Worm (Caenorhabditis elegans) whole organism, L3 larva: Measurements from ENCODE around the gene zer-1.
A peak's percentile ranks its signal among the peaks of the same experiment; 100 is the strongest.

Source experiments
- R02D3.7 ChIP-seq: fragments of 150-350 bp; optimal IDR thresholded peaks from 2 replicates; lab custom pipeline; 2014; ENCODE audit warnings: missing biosample characterization, missing genetic modification characterization
- ama-1 ChIP-seq: fragments of 150-350 bp; optimal IDR thresholded peaks from 2 replicates; lab custom pipeline; 2018
- ceh-28 ChIP-seq: fragments of 150-350 bp; optimal IDR thresholded peaks from 2 replicates; lab custom pipeline; 2014; ENCODE audit warnings: missing biosample characterization, missing genetic modification reagents, missing genetic modification characterization
- ceh-82 ChIP-seq: fragments of 150-350 bp; optimal IDR thresholded peaks from 2 replicates; lab custom pipeline; 2014; ENCODE audit warnings: missing biosample characterization, missing genetic modification characterization
- egl-5 ChIP-seq: fragments of 150-350 bp; optimal IDR thresholded peaks from 2 replicates; lab custom pipeline; 2017; ENCODE audit warnings: missing biosample characterization, missing genetic modification reagents, missing genetic modification characterization, inconsistent platforms
- elt-1 ChIP-seq: fragments of 150-350 bp; optimal IDR thresholded peaks from 2 replicates; lab custom pipeline; 2014; ENCODE audit warnings: missing biosample characterization, missing genetic modification characterization
- elt-3 ChIP-seq, 3 experiments: fragments of 150-350 bp in 1 of 3; sonication (generic microtip) in 2 of 3; optimal IDR thresholded peaks; 2 replicates in 2 of 3; 4 replicates in 1 of 3; lab custom pipeline; 2014 to 2017; ENCODE audit warnings: missing biosample characterization in 3 of 3, missing genetic modification characterization in 3 of 3
- eor-1 ChIP-seq, 2 experiments: fragments of 150-350 bp; optimal IDR thresholded peaks; 2 replicates each; lab custom pipeline; 2014 to 2018; ENCODE audit warnings: missing biosample characterization in 2 of 2, missing genetic modification characterization in 2 of 2
- fkh-10 ChIP-seq: sonication (generic microtip); optimal IDR thresholded peaks from 2 replicates; lab custom pipeline; 2017; ENCODE audit warnings: missing biosample characterization, missing genetic modification reagents, missing genetic modification characterization
- fkh-2 ChIP-seq: fragments of 150-350 bp; optimal IDR thresholded peaks from 2 replicates; lab custom pipeline; 2014; ENCODE audit warnings: missing biosample characterization, missing genetic modification reagents, missing genetic modification characterization
- fos-1 ChIP-seq: fragments of 150-350 bp; optimal IDR thresholded peaks from 2 replicates; lab custom pipeline; 2014; ENCODE audit warnings: missing biosample characterization, missing genetic modification characterization
- hmg-11 ChIP-seq: sonication (generic microtip); optimal IDR thresholded peaks from 2 replicates; lab custom pipeline; 2016; ENCODE audit warnings: missing genetic modification characterization, missing compliant biosample characterization
- jun-1 ChIP-seq: fragments of 150-350 bp; optimal IDR thresholded peaks from 2 replicates; lab custom pipeline; 2014; ENCODE audit warnings: missing biosample characterization, missing genetic modification reagents, missing genetic modification characterization
- lin-39 ChIP-seq: fragments of 150-350 bp; optimal IDR thresholded peaks from 2 replicates; lab custom pipeline; 2018; ENCODE audit warnings: missing biosample characterization, missing genetic modification reagents, missing genetic modification characterization
- lsy-12 ChIP-seq: sonication (generic microtip); optimal IDR thresholded peaks from 2 replicates; lab custom pipeline; 2016; ENCODE audit warnings: mild to moderate bottlenecking, missing genetic modification characterization, missing compliant biosample characterization
- nfya-1 ChIP-seq: sonication (generic microtip); optimal IDR thresholded peaks from 2 replicates; lab custom pipeline; 2017; ENCODE audit warnings: missing genetic modification characterization, mild to moderate bottlenecking, missing compliant biosample characterization, antibody characterized with exemption, moderate library complexity; ENCODE audit not compliant: insufficient read depth
- nhr-23 ChIP-seq: fragments of 150-350 bp; optimal IDR thresholded peaks from 2 replicates; lab custom pipeline; 2014; ENCODE audit warnings: missing biosample characterization, missing genetic modification reagents, missing genetic modification characterization
- nhr-237 ChIP-seq: fragments of 150-350 bp; optimal IDR thresholded peaks from 2 replicates; lab custom pipeline; 2014; ENCODE audit warnings: missing biosample characterization, missing genetic modification characterization
- nhr-25 ChIP-seq: sonication (generic microtip); optimal IDR thresholded peaks from 2 replicates; lab custom pipeline; 2017; ENCODE audit warnings: missing biosample characterization, missing genetic modification characterization
- nhr-43 ChIP-seq: sonication (generic microtip); optimal IDR thresholded peaks from 2 replicates; lab custom pipeline; 2016; ENCODE audit warnings: mild to moderate bottlenecking, missing genetic modification characterization, missing compliant biosample characterization; ENCODE audit not compliant: poor library complexity, severe bottlenecking
- nhr-67 ChIP-seq: fragments of 150-350 bp; optimal IDR thresholded peaks from 2 replicates; lab custom pipeline; 2014; ENCODE audit warnings: missing biosample characterization, missing genetic modification characterization
- nhr-76 ChIP-seq: fragments of 150-350 bp; sonication (generic microtip); optimal IDR thresholded peaks from 5 replicates; lab custom pipeline; 2014; ENCODE audit warnings: missing biosample characterization, missing genetic modification characterization
- pha-4 ChIP-seq: fragments of 150-350 bp; optimal IDR thresholded peaks from 2 replicates; lab custom pipeline; 2014; ENCODE audit warnings: missing biosample characterization, missing genetic modification reagents, missing genetic modification characterization
- sea-2 ChIP-seq: fragments of 150-350 bp; sonication (generic microtip); optimal IDR thresholded peaks from 4 replicates; lab custom pipeline; 2014; ENCODE audit warnings: missing biosample characterization, missing genetic modification reagents, missing genetic modification characterization
- skn-1 ChIP-seq: fragments of 150-350 bp; optimal IDR thresholded peaks from 2 replicates; lab custom pipeline; 2014; ENCODE audit warnings: missing biosample characterization, missing genetic modification characterization
- snpc-4 ChIP-seq: fragments of 150-350 bp; optimal IDR thresholded peaks from 2 replicates; lab custom pipeline; 2014; ENCODE audit warnings: missing biosample characterization, missing genetic modification characterization
- tbx-2 ChIP-seq: sonication (generic microtip); optimal IDR thresholded peaks from 2 replicates; lab custom pipeline; 2016; ENCODE audit warnings: mild to moderate bottlenecking, missing genetic modification characterization, missing compliant biosample characterization
- unc-39 ChIP-seq: sonication (generic microtip); optimal IDR thresholded peaks from 4 replicates; lab custom pipeline; 2017; ENCODE audit warnings: missing biosample characterization, missing genetic modification characterization
- unc-62 ChIP-seq: fragments of 150-350 bp; sonication (generic microtip); optimal IDR thresholded peaks from 4 replicates; lab custom pipeline; 2014; ENCODE audit warnings: missing biosample characterization, missing genetic modification reagents, missing genetic modification characterization
- zag-1 ChIP-seq: fragments of 150-350 bp; optimal IDR thresholded peaks from 2 replicates; lab custom pipeline; 2014; ENCODE audit warnings: missing biosample characterization, missing genetic modification characterization
- ztf-11 ChIP-seq: fragments of 150-350 bp; optimal IDR thresholded peaks from 2 replicates; lab custom pipeline; 2014; ENCODE audit warnings: missing biosample characterization, missing genetic modification characterization
- ztf-4 ChIP-seq: fragments of 150-350 bp; optimal IDR thresholded peaks from 2 replicates; lab custom pipeline; 2014; ENCODE audit warnings: missing biosample characterization, missing genetic modification characterization

Gene zer-1

DNA sequence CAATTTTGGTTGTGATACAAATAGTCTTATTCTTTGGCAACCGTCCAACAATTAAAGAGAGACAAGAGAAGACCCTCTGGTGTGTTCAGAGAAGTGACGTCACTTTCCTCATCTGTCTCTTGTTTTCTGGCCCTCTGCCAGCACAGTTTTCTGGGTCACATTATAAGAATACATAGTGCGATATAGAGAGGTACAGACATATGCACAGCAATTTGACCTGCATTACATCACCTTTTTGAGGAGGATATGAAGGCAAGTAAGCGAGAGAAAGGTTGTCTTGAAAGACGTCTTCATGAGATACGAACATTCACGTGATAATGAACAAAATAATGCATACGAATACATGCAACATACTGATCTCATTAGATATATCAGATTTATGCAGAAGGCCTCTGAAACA is 16.0 kb downstream of the zer-1 start:
- no peak for TF ChIP-seq lin-39
- TF ChIP-seq nhr-25 (tag; lab: Kevin White, UChicago): no peak
- no peak for TF ChIP-seq fos-1 (tag; lab: Kevin White, UChicago)
- no peak for TF ChIP-seq unc-39 (tag; lab: Kevin White, UChicago)
- no peak for TF ChIP-seq nhr-237 (tag; lab: Kevin White, UChicago)
- no peak for TF ChIP-seq ceh-28 (tag; lab: Kevin White, UChicago)
- TF ChIP-seq nhr-43 (tag; lab: Kevin White, UChicago): no peak
- TF ChIP-seq fkh-2 (tag; lab: Kevin White, UChicago): no peak
- no peak for TF ChIP-seq nhr-67
- no peak for TF ChIP-seq skn-1 (tag; lab: Kevin White, UChicago)
- TF ChIP-seq fkh-10 (GFP tag; lab: Kevin White, UChicago): no peak
- TF ChIP-seq tbx-2: no peak
- no peak for TF ChIP-seq R02D3.7
- TF ChIP-seq unc-62 (GFP tag; lab: Kevin White, UChicago): no peak

DNA sequence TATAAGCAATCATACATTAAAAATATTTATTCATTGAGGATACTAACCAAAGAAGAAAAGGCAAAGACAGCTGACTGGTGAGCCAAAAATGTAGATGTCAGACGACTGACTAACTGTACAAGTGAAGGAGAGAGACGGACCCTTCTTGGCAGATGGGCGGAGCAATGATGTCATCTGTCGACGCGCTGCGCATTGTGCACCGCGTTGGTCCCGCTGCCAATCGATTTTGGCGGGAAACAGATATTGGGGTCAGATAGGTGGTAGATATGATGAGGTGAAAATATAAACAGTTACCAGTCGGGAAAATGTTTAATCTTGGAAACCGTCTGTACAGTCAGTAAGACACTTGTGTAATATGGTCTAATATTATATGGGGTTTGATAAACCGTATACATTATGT is 16.7 kb downstream of the zer-1 start, which contains the start of gene T24C4.2:
Gene T24C4.2 (minus strand): TSS at position 101 of the 400 bp plus-strand sequence.
- no peak for TF ChIP-seq hmg-11 (tag; lab: Kevin White, UChicago)
- TF ChIP-seq nhr-23 (tag; lab: Kevin White, UChicago): no peak
- TF ChIP-seq unc-39 (tag; lab: Kevin White, UChicago): no peak
- no peak for TF ChIP-seq nhr-76
- TF ChIP-seq nfya-1: no peak
- no peak for TF ChIP-seq unc-62 (GFP tag; lab: Kevin White, UChicago)
- TF ChIP-seq tbx-2: no peak
- TF ChIP-seq nhr-67: no peak
- TF ChIP-seq ztf-4 (tag; lab: Kevin White, UChicago): no peak
- no peak for TF ChIP-seq eor-1 (tag; optimal IDR thresholded peaks at IDR 0.05; lab: Kevin White, UChicago)
- no peak for TF ChIP-seq ztf-11 (tag; lab: Kevin White, UChicago)
- TF ChIP-seq sea-2: no peak
- TF ChIP-seq elt-3 (tag; optimal IDR thresholded peaks at IDR 0.05; lab: Kevin White, UChicago): no peak
- TF ChIP-seq nhr-237 (tag; lab: Kevin White, UChicago): no peak
- TF ChIP-seq ama-1 (lab: Kevin White, UChicago): no peak
- no peak for TF ChIP-seq zag-1 (tag; lab: Kevin White, UChicago)
- TF ChIP-seq ceh-28 (tag; lab: Kevin White, UChicago): no peak
- no peak for TF ChIP-seq fos-1 (tag; lab: Kevin White, UChicago)
- TF ChIP-seq skn-1 (tag; lab: Kevin White, UChicago): no peak
- no peak for TF ChIP-seq lin-39

- TF ChIP-seq elt-1 (tag; lab: Kevin White, UChicago) (no peak), lsy-12 (tag; lab: Kevin White, UChicago) (no peak), snpc-4 (tag; lab: Kevin White, UChicago) (no peak), nhr-23 (tag; lab: Kevin White, UChicago) (no peak), tbx-2 (no peak), ceh-28 (tag; lab: Kevin White, UChicago) (no peak)
These were observed 17.7 kb downstream of the zer-1 start for ce11 chrIII:868866-869265.

- peak; percentile 88 for TF ChIP-seq pha-4 (tag; lab: Kevin White, UChicago)
- no peak for TF ChIP-seq ama-1 (lab: Kevin White, UChicago)
- peak; percentile 10 for TF ChIP-seq hmg-11 (tag; lab: Kevin White, UChicago)
These were observed 24.7 kb downstream of the zer-1 start, which contains the start of gene arx-4 for ce11 chrIII:861819-862356. Gene arx-4, plus strand, starts transcription at chrIII:862306.

- no peak for TF ChIP-seq egl-5 (tag; lab: Kevin White, UChicago)
- no peak for TF ChIP-seq ceh-82 (tag; lab: Kevin White, UChicago)
- no peak for TF ChIP-seq jun-1 (tag; lab: Kevin White, UChicago)
These were observed 26.7 kb downstream of the zer-1 start, which contains the start of gene exos-4.2 for ce11 chrIII:859898-860297. Gene exos-4.2, plus strand, starts transcription at chrIII:860198.
